Fruit fly (Drosophila melanogaster) whole organism, embryonic: Measurements from ENCODE around the gene Atac2.

Source experiments
- Aef1 ChIP-seq: fragments of 200-800 bp; sonication (Bioruptor generic); IDR thresholded peaks from 3 replicates; pipeline ENCODE4 v1.3.6; 2022; ENCODE audit warnings: missing biosample characterization, missing genetic modification characterization
- Atf-2 ChIP-seq: fragments of 200-800 bp; sonication (Bioruptor generic); optimal IDR thresholded peaks from 2 replicates; lab custom pipeline; 2016; ENCODE audit warnings: missing biosample characterization, missing genetic modification characterization
- Awh ChIP-seq: fragments of 200-800 bp; sonication (Bioruptor generic); IDR thresholded peaks from 2 replicates; pipeline ENCODE4, ENCODE4 v1.3.6; 2022; ENCODE audit warnings: missing biosample characterization, missing genetic modification characterization
- BtbVII ChIP-seq: fragments of 200-800 bp; sonication (Bioruptor generic); optimal IDR thresholded peaks from 3 replicates; lab custom pipeline; 2017; ENCODE audit warnings: missing biosample characterization, mild to moderate bottlenecking, missing genetic modification characterization
- Bteb2 ChIP-seq: fragments of 200-800 bp; sonication (Bioruptor generic); optimal IDR thresholded peaks from 2 replicates; lab custom pipeline; 2016; ENCODE audit warnings: missing biosample characterization, missing genetic modification characterization
- CG10209 ChIP-seq: fragments of 200-800 bp; sonication (Bioruptor generic); optimal IDR thresholded peaks from 3 replicates; lab custom pipeline; 2017; ENCODE audit warnings: missing biosample characterization, mild to moderate bottlenecking, missing genetic modification characterization, missing genetic modification reagents
- CG10654 ChIP-seq: fragments of 200-800 bp; sonication (Bioruptor generic); optimal IDR thresholded peaks from 2 replicates; lab custom pipeline; 2016; ENCODE audit warnings: missing biosample characterization, missing genetic modification characterization
- CG10959 ChIP-seq: fragments of 200-800 bp; sonication (Bioruptor generic); IDR thresholded peaks from 2 replicates; pipeline ENCODE4 v1.3.6; 2022; ENCODE audit warnings: missing biosample characterization, missing genetic modification characterization
- CG11696 ChIP-seq: fragments of 200-800 bp; sonication (Bioruptor generic); IDR thresholded peaks from 2 replicates; pipeline ENCODE4 v1.3.6; 2022; ENCODE audit warnings: missing biosample characterization, missing genetic modification characterization
- CG12659 ChIP-seq: fragments of 200-800 bp; sonication (Bioruptor generic); optimal IDR thresholded peaks from 3 replicates; lab custom pipeline; 2017; ENCODE audit warnings: mild to moderate bottlenecking, missing biosample characterization, missing genetic modification reagents, missing genetic modification characterization
- CG13123 ChIP-seq: fragments of 200-800 bp; sonication (Bioruptor generic); optimal IDR thresholded peaks from 2 replicates; lab custom pipeline; 2016; ENCODE audit warnings: missing biosample characterization, missing genetic modification characterization
- CG13424 ChIP-seq: fragments of 200-800 bp; sonication (Bioruptor generic); optimal IDR thresholded peaks from 2 replicates; lab custom pipeline; 2019; ENCODE audit warnings: missing biosample characterization, mild to moderate bottlenecking, missing genetic modification characterization, moderate library complexity
- CG13894 ChIP-seq: fragments of 200-800 bp; sonication (Bioruptor generic); optimal IDR thresholded peaks from 3 replicates; lab custom pipeline; 2018; ENCODE audit warnings: missing biosample characterization, mild to moderate bottlenecking, missing genetic modification characterization, moderate library complexity
- CG14014 ChIP-seq: fragments of 200-800 bp; sonication (Bioruptor generic); IDR thresholded peaks from 2 replicates; pipeline ENCODE4 v1.3.6; 2022; ENCODE audit warnings: missing biosample characterization, missing genetic modification characterization
- CG14965 ChIP-seq: fragments of 200-800 bp; sonication (Bioruptor generic); optimal IDR thresholded peaks from 2 replicates; lab custom pipeline; 2016; ENCODE audit warnings: missing biosample characterization, missing genetic modification characterization, borderline replicate concordance
- CG15514 ChIP-seq: fragments of 200-800 bp; sonication (Bioruptor generic); optimal IDR thresholded peaks from 3 replicates; lab custom pipeline; 2017; ENCODE audit warnings: missing biosample characterization, missing genetic modification characterization, mild to moderate bottlenecking, moderate library complexity, missing genetic modification reagents
- CG16815 ChIP-seq: fragments of 200-800 bp; sonication (Bioruptor generic); optimal IDR thresholded peaks from 3 replicates; lab custom pipeline; 2017; ENCODE audit warnings: missing biosample characterization, mild to moderate bottlenecking, missing genetic modification characterization
- CG31224 ChIP-seq: fragments of 200-800 bp; sonication (Bioruptor generic); IDR thresholded peaks from 2 replicates; pipeline ENCODE4 v1.3.6; 2022; ENCODE audit warnings: missing biosample characterization, missing genetic modification characterization
- CG33213 ChIP-seq: fragments of 200-800 bp; sonication (Bioruptor generic); optimal IDR thresholded peaks from 3 replicates; lab custom pipeline; 2016; ENCODE audit warnings: missing biosample characterization, missing genetic modification characterization
- CG6765 ChIP-seq: fragments of 200-800 bp; sonication (Bioruptor generic); optimal IDR thresholded peaks from 3 replicates; lab custom pipeline; 2017; ENCODE audit warnings: missing biosample characterization, mild to moderate bottlenecking, missing genetic modification characterization
- CG7839 ChIP-seq: fragments of 200-800 bp; sonication (Bioruptor generic); optimal IDR thresholded peaks from 3 replicates; lab custom pipeline; 2018; ENCODE audit warnings: missing biosample characterization, mild to moderate bottlenecking, missing genetic modification characterization, moderate library complexity
- CG7987 ChIP-seq: fragments of 200-800 bp; sonication (Bioruptor generic); optimal IDR thresholded peaks from 2 replicates; lab custom pipeline; 2018; ENCODE audit warnings: missing biosample characterization, mild to moderate bottlenecking, missing genetic modification characterization, moderate library complexity
- Chrac-16 ChIP-seq: fragments of 200-800 bp; sonication (Bioruptor generic); optimal IDR thresholded peaks from 3 replicates; lab custom pipeline; 2016; ENCODE audit warnings: missing biosample characterization, missing genetic modification characterization
- CrebB ChIP-seq: fragments of 200-800 bp; sonication (Bioruptor generic); optimal IDR thresholded peaks from 3 replicates; lab custom pipeline; 2018; ENCODE audit warnings: missing biosample characterization, mild to moderate bottlenecking, missing genetic modification characterization
- Dek ChIP-seq: fragments of 200-800 bp; sonication (Bioruptor generic); optimal IDR thresholded peaks from 3 replicates; lab custom pipeline; 2019; ENCODE audit warnings: missing biosample characterization, mild to moderate bottlenecking, missing genetic modification characterization, moderate library complexity
- ERR ChIP-seq: fragments of 200-800 bp; sonication (Bioruptor generic); optimal IDR thresholded peaks from 2 replicates; lab custom pipeline; 2016; ENCODE audit warnings: missing biosample characterization, missing genetic modification characterization
- Eip74EF ChIP-seq, 2 experiments: fragments of 200-800 bp in 1 of 2; fragments of >200 bp in 1 of 2; sonication (Bioruptor generic) in 1 of 2; optimal IDR thresholded peaks; 2 replicates each; lab custom pipeline; 2017 to 2019; ENCODE audit warnings: missing biosample characterization in 2 of 2, missing genetic modification characterization in 2 of 2, mild to moderate bottlenecking in 1 of 2, moderate library complexity in 1 of 2
- Fer1 ChIP-seq: fragments of 200-800 bp; sonication (Bioruptor generic); optimal IDR thresholded peaks from 2 replicates; lab custom pipeline; 2017; ENCODE audit warnings: missing biosample characterization, mild to moderate bottlenecking, missing genetic modification characterization
- Hmr ChIP-seq: fragments of 200-800 bp; sonication (Bioruptor generic); optimal IDR thresholded peaks from 3 replicates; lab custom pipeline; 2017; ENCODE audit warnings: mild to moderate bottlenecking, missing biosample characterization, missing genetic modification reagents, missing genetic modification characterization
- Hr3 ChIP-seq: fragments of 200-800 bp; sonication (Bioruptor generic); optimal IDR thresholded peaks from 3 replicates; lab custom pipeline; 2016; ENCODE audit warnings: missing biosample characterization, missing genetic modification characterization
- PHDP ChIP-seq: fragments of 200-800 bp; sonication (Bioruptor generic); optimal IDR thresholded peaks from 3 replicates; lab custom pipeline; 2018; ENCODE audit warnings: missing biosample characterization, mild to moderate bottlenecking, missing genetic modification characterization, moderate library complexity
- Pdp1 ChIP-seq, 2 experiments: fragments of 200-800 bp; sonication (Bioruptor generic); optimal IDR thresholded peaks; 3 replicates each; lab custom pipeline; 2016; ENCODE audit warnings: missing biosample characterization in 2 of 2, missing genetic modification characterization in 2 of 2, mild to moderate bottlenecking in 1 of 2, moderate library complexity in 1 of 2
- Xrp1 ChIP-seq: fragments of 200-800 bp; sonication (Bioruptor generic); IDR thresholded peaks from 2 replicates; pipeline ENCODE4 v1.3.6; 2022; ENCODE audit warnings: missing biosample characterization, missing genetic modification characterization
- cg ChIP-seq: fragments of 200-800 bp; sonication (Bioruptor generic); optimal IDR thresholded peaks from 3 replicates; lab custom pipeline; 2019; ENCODE audit warnings: missing biosample characterization, mild to moderate bottlenecking, missing genetic modification characterization, moderate library complexity
- crc ChIP-seq: fragments of 200-800 bp; sonication (Bioruptor generic); optimal IDR thresholded peaks from 2 replicates; lab custom pipeline; 2016; ENCODE audit warnings: missing biosample characterization, missing genetic modification characterization
- cwo ChIP-seq: fragments of 200-800 bp; sonication (Bioruptor generic); optimal IDR thresholded peaks from 3 replicates; lab custom pipeline; 2017; ENCODE audit warnings: missing biosample characterization, missing genetic modification characterization, mild to moderate bottlenecking, moderate library complexity, missing genetic modification reagents
- fd102C ChIP-seq: fragments of 200-800 bp; sonication (Bioruptor generic); optimal IDR thresholded peaks from 2 replicates; lab custom pipeline; 2018; ENCODE audit warnings: missing biosample characterization, mild to moderate bottlenecking, missing genetic modification characterization, moderate library complexity
- gem ChIP-seq: fragments of 200-800 bp; sonication (Bioruptor generic); optimal IDR thresholded peaks from 2 replicates; lab custom pipeline; 2019; ENCODE audit warnings: missing biosample characterization, mild to moderate bottlenecking, missing genetic modification characterization, moderate library complexity
- hkb ChIP-seq, 2 experiments: fragments of 200-800 bp in 1 of 2; fragments of >200 bp in 1 of 2; sonication (Bioruptor generic) in 1 of 2; IDR thresholded peaks in 1 of 2; optimal IDR thresholded peaks in 1 of 2; 2 replicates each; pipeline versions ENCODE4 v1.3.6 to Lab custom; 2017 to 2022; ENCODE audit warnings: missing biosample characterization in 1 of 2, missing genetic modification characterization in 1 of 2
- nom ChIP-seq: fragments of 200-800 bp; sonication (Bioruptor generic); optimal IDR thresholded peaks from 2 replicates; lab custom pipeline; 2017; ENCODE audit warnings: missing biosample characterization, missing genetic modification characterization, mild to moderate bottlenecking, moderate library complexity, missing genetic modification reagents
- odd ChIP-seq: fragments of 200-800 bp; sonication (Bioruptor generic); optimal IDR thresholded peaks from 2 replicates; lab custom pipeline; 2017; ENCODE audit warnings: missing biosample characterization, mild to moderate bottlenecking, missing genetic modification characterization
- pan ChIP-seq, 4 experiments: fragments of >200 bp in 3 of 4; fragments of 200-800 bp in 1 of 4; sonication (Bioruptor generic) in 1 of 4; optimal IDR thresholded peaks in 3 of 4; IDR thresholded peaks in 1 of 4; 2 replicates each; pipeline versions ENCODE4 v1.3.6 to Lab custom; 2017 to 2022; ENCODE audit warnings: missing biosample characterization in 2 of 4, missing genetic modification characterization in 2 of 4, mixed read lengths in 1 of 4
- psq ChIP-seq: fragments of 200-800 bp; sonication (Bioruptor generic); optimal IDR thresholded peaks from 2 replicates; lab custom pipeline; 2017; ENCODE audit warnings: missing biosample characterization, missing genetic modification characterization
- schlank ChIP-seq: fragments of 200-800 bp; sonication (Bioruptor generic); optimal IDR thresholded peaks from 2 replicates; lab custom pipeline; 2018; ENCODE audit warnings: missing biosample characterization, mild to moderate bottlenecking, missing genetic modification characterization
- sr ChIP-seq: fragments of 200-800 bp; sonication (Bioruptor generic); IDR thresholded peaks from 3 replicates; pipeline ENCODE4 v1.3.6; 2022; ENCODE audit warnings: missing biosample characterization, missing genetic modification characterization
- tio ChIP-seq: fragments of 200-800 bp; sonication (Bioruptor generic); optimal IDR thresholded peaks from 2 replicates; lab custom pipeline; 2017; ENCODE audit warnings: missing biosample characterization, missing genetic modification characterization, inconsistent platforms
- wdn ChIP-seq: fragments of 200-800 bp; sonication (Bioruptor generic); IDR thresholded peaks from 2 replicates; pipeline ENCODE4 v1.3.6; 2022; ENCODE audit warnings: missing biosample characterization, missing genetic modification characterization
- zfh2 ChIP-seq: fragments of 200-800 bp; sonication (Bioruptor generic); optimal IDR thresholded peaks from 2 replicates; lab custom pipeline; 2016; ENCODE audit warnings: missing biosample characterization, missing genetic modification characterization

Atac2 gene

DNA sequence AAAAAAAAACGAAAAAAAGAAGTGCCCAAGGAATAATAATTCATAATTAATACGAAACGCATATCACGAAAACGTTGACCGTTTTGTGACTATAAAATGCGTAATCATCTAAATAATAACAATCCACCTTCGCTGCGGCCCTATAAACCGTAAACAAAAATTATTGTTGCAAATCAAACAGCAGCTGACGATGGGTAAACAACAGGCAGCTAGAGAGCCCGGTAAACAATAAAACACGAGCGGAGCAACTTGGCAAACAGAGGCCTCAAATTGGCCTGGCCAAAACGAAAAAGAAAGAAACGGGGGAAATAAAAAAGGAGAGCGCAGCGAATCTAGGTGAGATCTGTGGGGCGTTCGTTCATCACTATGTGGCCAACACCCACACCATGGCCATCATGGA is 44.5 kb downstream of the Atac2 start (continued):
- TF ChIP-seq Fer1 (GFP tag; lab: Kevin White, UChicago) (peak; percentile 66), gem (tag; lab: Kevin White, UChicago) (peak; percentile 28), CG10959 (GFP tag; lab: Robert Waterston, UW) (no peak), wdn (GFP tag; lab: Robert Waterston, UW) (no peak), Awh (GFP tag; lab: Robert Waterston, UW) (peak; percentile 57; the same call in 1 of the 2 replicates), Pdp1 (GFP tag; optimal IDR thresholded peaks at IDR 0.05; lab: Kevin White, UChicago) (peak; percentile 12 to 32), nom (GFP tag; lab: Kevin White, UChicago) (peak; percentile 54), Xrp1 (GFP tag; lab: Robert Waterston, UW) (0 out of 2 replicates have a peak, but pooled peaks have one; percentile 45), sr (GFP tag; lab: Robert Waterston, UW) (peak; percentile 71; the same call in 2 of the 3 replicates), BtbVII (GFP tag; lab: Kevin White, UChicago) (peak; percentile 71), CG6765 (GFP tag; lab: Kevin White, UChicago) (peak; percentile 51), hkb (optimal IDR thresholded peaks at IDR 0.05; lab: Kevin White, UChicago) (no peak), hkb (GFP tag; IDR thresholded peaks at IDR 0.05; lab: Robert Waterston, UW) (peak; percentile 37; the same call in 1 of the 2 replicates), CG13894 (tag; lab: Kevin White, UChicago) (peak; percentile 10), CG31224 (0 out of 2 replicates have a peak, but pooled peaks have one; percentile 24), CG13123 (GFP tag; lab: Kevin White, UChicago) (peak; percentile 6), CG11696 (GFP tag; lab: Robert Waterston, UW) (no peak), CG14965 (GFP tag; lab: Kevin White, UChicago) (peak; percentile 19), CrebB (tag; lab: Kevin White, UChicago) (peak; percentile 17), pan (optimal IDR thresholded peaks at IDR 0.05; lab: Kevin White, UChicago) (no peak), pan (GFP tag; optimal IDR thresholded peaks at IDR 0.05 in 1 of 2, IDR thresholded peaks at IDR 0.05 in 1 of 2) (peak in 1 of 2 experiments; percentile 13), cwo (peak; percentile 62), schlank (tag; lab: Kevin White, UChicago) (peak; percentile 78), CG7839 (tag; lab: Kevin White, UChicago) (peak; percentile 14), Dek (tag; lab: Kevin White, UChicago) (peak; percentile 42), Aef1 (GFP tag; lab: Robert Waterston, UW) (no peak), CG12659 (GFP tag; lab: Kevin White, UChicago) (peak; percentile 16), Hr3 (GFP tag; lab: Kevin White, UChicago) (no peak), crc (GFP tag; lab: Kevin White, UChicago) (peak; percentile 18), CG16815 (GFP tag; lab: Kevin White, UChicago) (no peak), tio (GFP tag; lab: Kevin White, UChicago) (peak; percentile 53), CG13424 (tag; lab: Kevin White, UChicago) (peak; percentile 22), CG14014 (peak; percentile 59; the same call in 1 of the 2 replicates), CG10209 (peak; percentile 55), cg (no peak), Atf-2 (GFP tag; lab: Kevin White, UChicago) (no peak), ERR (GFP tag; lab: Kevin White, UChicago) (peak; percentile 13), psq (GFP tag; lab: Kevin White, UChicago) (no peak), CG10654 (GFP tag; lab: Kevin White, UChicago) (peak; percentile 12), odd (GFP tag; lab: Kevin White, UChicago) (peak; percentile 32), fd102C (GFP tag; lab: Kevin White, UChicago) (no peak), Chrac-16 (no peak), CG7987 (GFP tag; lab: Kevin White, UChicago) (peak; percentile 74), CG15514 (GFP tag; lab: Kevin White, UChicago) (peak; percentile 71), Hmr (peak; percentile 87), Eip74EF (GFP tag; optimal IDR thresholded peaks at IDR 0.05; lab: Kevin White, UChicago) (no peak), Bteb2 (GFP tag; lab: Kevin White, UChicago) (peak; percentile 49), CG33213 (peak; percentile 53), PHDP (tag; lab: Kevin White, UChicago) (peak; percentile 67), zfh2 (GFP tag; lab: Kevin White, UChicago) (peak; percentile 45)
